Worm (Caenorhabditis elegans): ENCODE results near the gene C28H8.2.

The C28H8.2 gene

DNA sequence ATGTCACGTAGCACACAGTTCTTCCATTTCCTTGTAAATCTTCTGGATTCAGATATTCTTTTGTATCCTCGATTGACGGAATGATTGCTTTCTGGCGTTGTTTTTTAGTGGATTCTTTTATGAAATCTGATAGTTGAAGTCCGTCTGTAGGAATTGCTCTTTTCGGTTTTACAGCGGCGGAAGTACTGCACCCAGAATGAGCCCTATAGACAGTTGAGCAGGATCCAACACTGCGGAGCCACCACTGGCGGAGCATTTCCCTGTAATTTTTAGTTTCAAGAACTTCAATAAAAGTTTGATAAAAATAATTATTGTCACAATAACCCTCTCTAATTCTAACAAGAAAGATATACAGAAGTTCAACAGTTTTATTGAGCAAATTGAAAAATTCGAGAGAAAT is 25.7 kb downstream of the C28H8.2 start, which contains the start of gene F25B5.5:
Gene F25B5.5, minus strand, starts transcription at position 260 of the 400 bp plus-strand sequence.
- TF ChIP-seq mdl-1 (tag; optimal IDR thresholded peaks at IDR 0.05) (no peak), elt-3 (tag; optimal IDR thresholded peaks at IDR 0.05) (no peak), nhr-237 (tag; optimal IDR thresholded peaks at IDR 0.05) (no peak), fkh-10 (GFP tag; optimal IDR thresholded peaks at IDR 0.05) (no peak), nhr-23 (tag; optimal IDR thresholded peaks at IDR 0.05) (no peak), nhr-43 (tag; optimal IDR thresholded peaks at IDR 0.05; ENCODE audit: poor library complexity, severe bottlenecking) (peak; percentile 1), ceh-16 (tag; optimal IDR thresholded peaks at IDR 0.05) (no peak), ama-1 (optimal IDR thresholded peaks at IDR 0.05) (peak; percentile 84), R02D3.7 (tag; optimal IDR thresholded peaks at IDR 0.05) (no peak), unc-62 (GFP tag; optimal IDR thresholded peaks at IDR 0.05) (no peak), snpc-4 (tag; optimal IDR thresholded peaks at IDR 0.05) (no peak), nhr-76 (tag; optimal IDR thresholded peaks at IDR 0.05) (no peak), mml-1 (tag; optimal IDR thresholded peaks at IDR 0.05) (no peak), lin-39 (tag; optimal IDR thresholded peaks at IDR 0.05) (no peak), sea-2 (GFP tag; optimal IDR thresholded peaks at IDR 0.05) (no peak)

DNA sequence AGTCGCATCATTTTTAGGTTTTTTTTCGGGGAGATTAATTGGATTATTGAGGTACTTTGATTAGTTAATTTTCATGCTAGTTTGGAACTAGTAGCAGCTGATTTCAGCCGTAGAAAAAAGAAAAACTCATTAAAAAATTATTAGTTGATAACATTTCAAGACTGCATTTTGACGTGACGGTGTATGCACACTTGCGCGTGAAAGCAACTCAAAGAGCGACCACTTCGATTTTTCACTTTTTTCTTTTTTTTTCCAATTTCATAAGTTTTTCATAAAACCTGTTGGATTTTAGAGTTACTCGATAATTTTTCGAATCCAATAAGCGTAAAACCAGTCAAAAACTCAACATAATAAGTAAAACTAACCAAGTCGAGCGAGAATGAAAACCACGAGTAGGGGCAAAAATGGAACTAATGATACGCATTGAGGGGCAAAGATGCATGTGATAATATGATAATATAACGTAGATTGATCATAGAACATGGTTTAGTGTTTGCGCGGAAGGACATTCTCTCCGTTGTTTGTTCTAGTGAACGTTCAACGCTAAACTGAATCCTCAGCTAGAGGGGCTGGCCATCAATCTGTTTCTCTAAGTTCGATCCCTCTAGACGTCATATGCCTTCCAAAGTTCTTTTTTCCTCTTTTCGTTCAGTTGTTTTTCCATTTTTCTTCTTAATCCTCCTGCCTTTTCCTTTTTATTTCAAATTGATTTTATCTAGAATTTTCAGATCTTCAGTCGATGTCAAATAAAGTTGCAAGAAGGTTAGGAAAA is 28.2 kb downstream of the C28H8.2 start, which contains the start of the genes F25B5.6 and F25B5.3:
Gene F25B5.6, minus strand, starts transcription at position 572 of the 772 bp plus-strand sequence.
Gene F25B5.3, plus strand, starts transcription at position 722 of the 772 bp plus-strand sequence.
- TF ChIP-seq fos-1 (tag; optimal IDR thresholded peaks at IDR 0.05) (no peak), nhr-25 (tag; optimal IDR thresholded peaks at IDR 0.05) (peak; percentile 25), nhr-67 (tag; optimal IDR thresholded peaks at IDR 0.05) (no peak), lsy-12 (tag; optimal IDR thresholded peaks at IDR 0.05) (no peak), jun-1 (tag; optimal IDR thresholded peaks at IDR 0.05) (no peak), nhr-23 (tag; optimal IDR thresholded peaks at IDR 0.05) (peak; percentile 8), elt-3 (tag; optimal IDR thresholded peaks at IDR 0.05) (no peak), elt-2 (tag; optimal IDR thresholded peaks at IDR 0.05) (peak; percentile 22), nfya-1 (tag; optimal IDR thresholded peaks at IDR 0.05; ENCODE audit: insufficient read depth) (peak; percentile 22), lin-39 (tag; optimal IDR thresholded peaks at IDR 0.05) (no peak), nhr-237 (tag; optimal IDR thresholded peaks at IDR 0.05) (no peak), nhr-28 (tag; optimal IDR thresholded peaks at IDR 0.05) (no peak), pha-4 (tag; optimal IDR thresholded peaks at IDR 0.05) (peak; percentile 70), unc-62 (GFP tag; optimal IDR thresholded peaks at IDR 0.05) (no peak), sea-2 (GFP tag; optimal IDR thresholded peaks at IDR 0.05) (no peak), fkh-2 (tag; optimal IDR thresholded peaks at IDR 0.05) (no peak), pqm-1 (tag; optimal IDR thresholded peaks at IDR 0.05) (peak; percentile 40)

DNA sequence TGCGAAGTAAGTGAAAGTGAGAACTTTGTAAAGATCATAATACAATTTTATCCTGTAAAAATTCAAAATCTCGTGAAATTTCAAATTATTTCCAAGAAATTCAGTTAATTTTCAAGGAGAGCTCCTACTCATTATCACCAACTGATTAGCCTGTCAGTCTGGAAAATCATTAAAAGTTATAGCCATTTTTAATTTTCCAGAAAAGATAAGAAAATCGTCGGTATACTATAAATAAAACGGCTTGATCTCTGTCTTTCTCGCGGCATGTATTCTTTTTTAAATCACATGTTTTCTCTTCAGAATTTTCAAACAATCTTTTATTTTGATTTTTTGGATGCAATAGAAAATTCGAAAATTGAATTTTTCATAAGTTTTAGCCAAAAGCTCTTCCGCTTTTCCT is 28.9 kb downstream of the C28H8.2 start:
- TF ChIP-seq elt-2 (tag; optimal IDR thresholded peaks at IDR 0.05), result peak; percentile 50
- no peak for TF ChIP-seq ceh-9 (tag; optimal IDR thresholded peaks at IDR 0.05)

DNA sequence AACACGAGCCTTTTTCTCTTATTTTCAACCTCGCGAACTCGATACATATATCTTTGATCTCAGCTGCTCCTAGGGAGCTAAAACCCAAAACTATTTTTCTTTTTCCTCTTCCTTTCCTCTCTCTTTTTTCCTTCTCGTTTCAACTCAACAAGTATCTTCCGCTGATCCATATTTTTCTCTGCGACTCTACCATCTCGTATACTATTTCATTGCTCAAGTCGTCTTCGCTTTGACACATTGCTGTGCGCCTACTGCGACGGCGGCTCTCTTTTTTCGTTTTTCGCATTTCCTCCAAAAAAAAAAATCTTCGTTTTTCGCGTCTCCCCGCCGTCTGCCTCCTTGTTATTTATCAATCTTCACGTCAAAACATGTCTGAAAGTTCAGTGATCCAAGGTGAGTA is 29.7 kb downstream of the C28H8.2 start:
- TF ChIP-seq ceh-9 (tag; optimal IDR thresholded peaks at IDR 0.05) (no peak), fkh-10 (GFP tag; optimal IDR thresholded peaks at IDR 0.05) (peak; percentile 49), snpc-4 (tag; optimal IDR thresholded peaks at IDR 0.05) (peak; percentile 15), lin-39 (tag; optimal IDR thresholded peaks at IDR 0.05) (peak; percentile 54), nfya-1 (tag; optimal IDR thresholded peaks at IDR 0.05; ENCODE audit: insufficient read depth) (peak; percentile 67), hmg-11 (tag; optimal IDR thresholded peaks at IDR 0.05) (peak; percentile 21), mdl-1 (tag; optimal IDR thresholded peaks at IDR 0.05) (no peak)

DNA sequence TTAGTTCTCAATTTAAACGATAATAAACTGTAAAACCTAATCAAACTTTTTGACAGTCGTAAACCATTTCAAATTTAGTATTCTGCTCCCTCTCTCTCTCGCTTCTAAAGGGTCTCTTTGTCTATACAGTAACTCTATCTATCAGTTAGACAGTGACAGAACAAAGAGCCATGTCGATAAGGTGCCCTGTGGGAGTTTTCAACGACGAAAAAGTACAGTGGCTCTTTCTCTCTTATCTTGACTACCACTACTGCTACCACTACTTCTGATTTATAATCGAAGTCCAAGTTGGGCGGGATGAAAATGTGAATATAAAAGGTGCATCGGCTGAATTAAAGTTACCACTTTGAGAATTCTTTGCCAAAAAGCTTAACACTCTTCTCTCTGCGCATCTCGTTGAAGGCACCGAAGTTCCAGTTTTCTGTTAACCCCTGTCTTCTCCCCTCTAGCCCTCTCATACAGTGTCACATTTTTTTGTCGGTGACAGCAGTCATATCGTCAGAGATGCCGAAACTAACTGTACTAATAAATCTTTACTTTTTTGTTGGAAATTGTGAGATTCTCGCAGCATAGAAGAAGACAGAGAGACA is 30.7 kb downstream of the C28H8.2 start:
- no peak for TF ChIP-seq daf-12 (tag; optimal IDR thresholded peaks at IDR 0.05)
- peak; percentile 5 for TF ChIP-seq nfya-1 (tag; optimal IDR thresholded peaks at IDR 0.05; ENCODE audit: insufficient read depth)
- no peak for TF ChIP-seq ceh-9 (tag; optimal IDR thresholded peaks at IDR 0.05)
- TF ChIP-seq lin-15B (tag; optimal IDR thresholded peaks at IDR 0.05), result no peak
- no peak for TF ChIP-seq elt-3 (tag; optimal IDR thresholded peaks at IDR 0.05)
- no peak for TF ChIP-seq elt-1 (tag; optimal IDR thresholded peaks at IDR 0.05)
- no peak for TF ChIP-seq eor-1 (tag; optimal IDR thresholded peaks at IDR 0.05)
- no peak for TF ChIP-seq snpc-4 (tag; optimal IDR thresholded peaks at IDR 0.05)
- TF ChIP-seq unc-39 (tag; optimal IDR thresholded peaks at IDR 0.05), result no peak
- no peak for TF ChIP-seq skn-1 (tag; optimal IDR thresholded peaks at IDR 0.05)
- TF ChIP-seq jun-1 (tag; optimal IDR thresholded peaks at IDR 0.05), result no peak
- no peak for TF ChIP-seq nhr-77 (tag; optimal IDR thresholded peaks at IDR 0.05)
- no peak for TF ChIP-seq mml-1 (tag; optimal IDR thresholded peaks at IDR 0.05)
- no peak for TF ChIP-seq ztf-4 (tag; optimal IDR thresholded peaks at IDR 0.05)
- TF ChIP-seq lsy-12 (tag; optimal IDR thresholded peaks at IDR 0.05), result no peak
- TF ChIP-seq ZK546.5 (tag; optimal IDR thresholded peaks at IDR 0.05), result no peak
- no peak for TF ChIP-seq ceh-28 (tag; optimal IDR thresholded peaks at IDR 0.05)
- TF ChIP-seq nhr-12 (tag; optimal IDR thresholded peaks at IDR 0.05), result no peak
- no peak for TF ChIP-seq zag-1 (tag; optimal IDR thresholded peaks at IDR 0.05)
- TF ChIP-seq nhr-25 (tag; optimal IDR thresholded peaks at IDR 0.05), result peak; percentile 17
- no peak for TF ChIP-seq hmg-11 (tag; optimal IDR thresholded peaks at IDR 0.05)
- TF ChIP-seq ama-1 (optimal IDR thresholded peaks at IDR 0.05), result peak; percentile 44
- no peak for TF ChIP-seq ceh-16 (tag; optimal IDR thresholded peaks at IDR 0.05)
- TF ChIP-seq lin-39 (tag; optimal IDR thresholded peaks at IDR 0.05), result no peak
- peak; percentile 42 for TF ChIP-seq pqm-1 (tag; optimal IDR thresholded peaks at IDR 0.05)
- no peak for TF ChIP-seq fkh-10 (GFP tag; optimal IDR thresholded peaks at IDR 0.05)
- TF ChIP-seq mdl-1 (tag; optimal IDR thresholded peaks at IDR 0.05), result no peak
